Worm (Caenorhabditis elegans): ENCODE measurements around the gene C55C3.3.

DNA sequence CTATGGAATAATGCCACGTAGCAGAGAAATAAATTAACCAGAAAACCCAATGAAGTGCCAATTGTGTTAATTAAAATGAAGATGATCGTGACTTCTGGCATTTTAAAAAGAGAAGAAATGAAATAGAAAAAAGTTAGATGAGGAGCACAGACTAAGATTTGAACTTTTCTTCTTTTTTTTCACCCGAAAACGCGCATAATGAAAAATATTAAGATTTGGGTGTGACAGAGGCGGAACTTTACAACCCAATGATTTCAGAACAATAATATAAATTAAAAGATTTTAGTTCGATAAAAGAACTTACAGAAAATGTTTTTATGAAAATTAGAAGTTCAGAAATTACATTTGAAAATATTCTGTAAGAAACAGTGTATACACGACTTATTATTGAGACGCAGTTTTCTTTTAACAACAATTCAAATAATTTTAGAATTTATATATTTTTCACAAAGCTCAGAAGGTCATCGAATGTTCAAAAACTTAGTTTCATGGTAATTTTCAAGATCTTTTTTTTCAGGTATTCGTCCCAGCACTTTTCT lies 39.5 kb upstream of the C55C3.3 start, which contains the start of the genes srd-8 and B0547.2:
- TF ChIP-seq hsf-1 (GFP tag; IDR thresholded peaks at IDR 0.05): no peak
- no peak for TF ChIP-seq zfh-2 (GFP tag; conservative IDR thresholded peaks at IDR 0.05)
- no peak for TF ChIP-seq ceh-27 (GFP tag; optimal IDR thresholded peaks at IDR 0.05)
- no peak for TF ChIP-seq hrde-1 (tag; optimal IDR thresholded peaks at IDR 0.05; ENCODE audit: borderline replicate concordance)
- no peak for TF ChIP-seq K12H6.12 (tag; optimal IDR thresholded peaks at IDR 0.05)
- no peak for TF ChIP-seq bed-1 (GFP tag; IDR thresholded peaks at IDR 0.05)
- no peak for TF ChIP-seq unc-130 (GFP tag; optimal IDR thresholded peaks at IDR 0.05)

Data from whole organism, young adult.